Worm (Caenorhabditis elegans) whole organism, L2 larva: ENCODE data around the gene msp-55.

ENCODE experiments used
- ama-1 ChIP-seq: fragments of 150-350 bp; optimal IDR thresholded peaks from 2 replicates; lab custom pipeline; 2018; ENCODE audit warnings: inconsistent platforms
- fos-1 ChIP-seq: fragments of 150-350 bp; optimal IDR thresholded peaks from 2 replicates; lab custom pipeline; 2014; ENCODE audit warnings: missing biosample characterization, missing genetic modification characterization
- nhr-11 ChIP-seq: fragments of 150-350 bp; optimal IDR thresholded peaks from 2 replicates; lab custom pipeline; 2014; ENCODE audit warnings: missing biosample characterization, missing genetic modification characterization
- nhr-12 ChIP-seq: fragments of 150-350 bp; optimal IDR thresholded peaks from 2 replicates; lab custom pipeline; 2014; ENCODE audit warnings: missing biosample characterization, missing genetic modification characterization
- nhr-23 ChIP-seq: fragments of 150-350 bp; optimal IDR thresholded peaks from 2 replicates; lab custom pipeline; 2014; ENCODE audit warnings: missing biosample characterization, missing genetic modification reagents, missing genetic modification characterization
- nhr-237 ChIP-seq: fragments of 150-350 bp; optimal IDR thresholded peaks from 2 replicates; lab custom pipeline; 2014; ENCODE audit warnings: missing biosample characterization, missing genetic modification characterization
- nhr-77 ChIP-seq: fragments of 150-350 bp; optimal IDR thresholded peaks from 2 replicates; lab custom pipeline; 2014; ENCODE audit warnings: missing biosample characterization, missing genetic modification characterization
- skn-1 ChIP-seq: sonication (generic microtip); optimal IDR thresholded peaks from 2 replicates; lab custom pipeline; 2017; ENCODE audit warnings: missing biosample characterization, missing genetic modification characterization

DNA sequence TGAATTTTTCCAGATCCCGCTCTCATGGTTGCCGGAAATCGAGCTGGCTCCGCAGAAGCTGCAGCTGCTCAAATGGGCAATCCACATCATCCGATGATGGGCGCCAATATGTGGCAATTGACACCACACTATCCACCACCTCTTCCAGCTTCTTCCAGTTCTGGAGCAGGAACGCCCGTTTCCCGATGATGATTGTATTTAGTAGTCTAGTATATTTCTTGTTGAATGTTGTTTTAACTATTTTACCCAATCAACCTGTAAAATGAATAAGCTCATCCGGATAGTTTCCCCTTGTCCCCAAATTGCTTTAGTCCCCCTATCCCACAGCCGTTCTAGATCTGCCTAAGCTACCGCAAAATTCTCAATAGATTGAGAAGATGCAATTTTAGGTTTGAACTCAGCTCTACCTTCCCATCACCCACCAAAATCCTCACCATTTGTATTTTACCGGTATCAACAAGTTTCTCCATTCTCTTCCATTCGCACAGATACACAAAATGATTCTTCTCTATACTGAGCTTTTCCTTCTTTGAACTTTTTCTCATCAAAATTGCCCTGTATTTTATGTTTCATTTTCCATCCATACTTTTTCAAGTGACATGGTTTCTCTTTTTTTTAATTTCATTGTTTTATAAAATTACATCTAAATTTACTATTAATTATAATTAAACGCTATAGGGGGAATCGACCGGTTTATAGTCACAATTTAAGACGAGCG, 30.6 kb upstream of the msp-55 start:
- TF ChIP-seq ama-1 (lab: Kevin White, UChicago) (no peak), nhr-237 (no peak), nhr-23 (no peak), nhr-11 (tag; lab: Kevin White, UChicago) (no peak), fos-1 (no peak), nhr-12 (tag; lab: Kevin White, UChicago) (no peak), nhr-77 (tag; lab: Kevin White, UChicago) (no peak), skn-1 (no peak)
